Worm (Caenorhabditis elegans) whole organism, L3 larva: ENCODE data around the gene T18D3.9.

ENCODE experiments used
- R02D3.7 ChIP-seq: fragments of 150-350 bp; optimal IDR thresholded peaks from 2 replicates; lab custom pipeline; 2014; ENCODE audit warnings: missing biosample characterization, missing genetic modification characterization
- ZK546.5 ChIP-seq: sonication (generic microtip); optimal IDR thresholded peaks from 2 replicates; lab custom pipeline; 2017; ENCODE audit warnings: missing biosample characterization, missing genetic modification characterization
- aly-2 ChIP-seq: fragments of 150-350 bp; optimal IDR thresholded peaks from 2 replicates; lab custom pipeline; 2014; ENCODE audit warnings: missing biosample characterization, missing genetic modification characterization
- ama-1 ChIP-seq: fragments of 150-350 bp; optimal IDR thresholded peaks from 2 replicates; lab custom pipeline; 2018
- ceh-16 ChIP-seq: sonication (generic microtip); optimal IDR thresholded peaks from 2 replicates; lab custom pipeline; 2017; ENCODE audit warnings: missing biosample characterization, missing genetic modification characterization
- ceh-28 ChIP-seq: fragments of 150-350 bp; optimal IDR thresholded peaks from 2 replicates; lab custom pipeline; 2014; ENCODE audit warnings: missing biosample characterization, missing genetic modification reagents, missing genetic modification characterization
- ceh-82 ChIP-seq: fragments of 150-350 bp; optimal IDR thresholded peaks from 2 replicates; lab custom pipeline; 2014; ENCODE audit warnings: missing biosample characterization, missing genetic modification characterization
- ceh-9 ChIP-seq: sonication (generic microtip); optimal IDR thresholded peaks from 2 replicates; lab custom pipeline; 2018; ENCODE audit warnings: missing biosample characterization, missing genetic modification characterization
- daf-12 ChIP-seq: fragments of 150-350 bp; optimal IDR thresholded peaks from 2 replicates; lab custom pipeline; 2014; ENCODE audit warnings: missing biosample characterization, missing genetic modification reagents, missing genetic modification characterization
- egl-27 ChIP-seq: sonication (generic microtip); optimal IDR thresholded peaks from 4 replicates; lab custom pipeline; 2017; ENCODE audit warnings: missing biosample characterization, missing genetic modification reagents, missing genetic modification characterization
- egl-5 ChIP-seq: fragments of 150-350 bp; optimal IDR thresholded peaks from 2 replicates; lab custom pipeline; 2017; ENCODE audit warnings: missing biosample characterization, missing genetic modification reagents, missing genetic modification characterization, inconsistent platforms
- elt-1 ChIP-seq: fragments of 150-350 bp; optimal IDR thresholded peaks from 2 replicates; lab custom pipeline; 2014; ENCODE audit warnings: missing biosample characterization, missing genetic modification characterization
- elt-2 ChIP-seq: sonication (generic microtip); optimal IDR thresholded peaks from 2 replicates; lab custom pipeline; 2016; ENCODE audit warnings: missing genetic modification reagents, mild to moderate bottlenecking, missing genetic modification characterization, missing compliant biosample characterization
- elt-3 ChIP-seq, 3 experiments: fragments of 150-350 bp in 1 of 3; sonication (generic microtip) in 2 of 3; optimal IDR thresholded peaks; 2 replicates in 2 of 3; 4 replicates in 1 of 3; lab custom pipeline; 2014 to 2017; ENCODE audit warnings: missing biosample characterization in 3 of 3, missing genetic modification characterization in 3 of 3
- eor-1 ChIP-seq, 2 experiments: fragments of 150-350 bp; optimal IDR thresholded peaks; 2 replicates each; lab custom pipeline; 2014 to 2018; ENCODE audit warnings: missing biosample characterization in 2 of 2, missing genetic modification characterization in 2 of 2
- fkh-10 ChIP-seq: sonication (generic microtip); optimal IDR thresholded peaks from 2 replicates; lab custom pipeline; 2017; ENCODE audit warnings: missing biosample characterization, missing genetic modification reagents, missing genetic modification characterization
- fkh-2 ChIP-seq: fragments of 150-350 bp; optimal IDR thresholded peaks from 2 replicates; lab custom pipeline; 2014; ENCODE audit warnings: missing biosample characterization, missing genetic modification reagents, missing genetic modification characterization
- fos-1 ChIP-seq: fragments of 150-350 bp; optimal IDR thresholded peaks from 2 replicates; lab custom pipeline; 2014; ENCODE audit warnings: missing biosample characterization, missing genetic modification characterization
- hmg-11 ChIP-seq: sonication (generic microtip); optimal IDR thresholded peaks from 2 replicates; lab custom pipeline; 2016; ENCODE audit warnings: missing genetic modification characterization, missing compliant biosample characterization
- jun-1 ChIP-seq: fragments of 150-350 bp; optimal IDR thresholded peaks from 2 replicates; lab custom pipeline; 2014; ENCODE audit warnings: missing biosample characterization, missing genetic modification reagents, missing genetic modification characterization
- lin-15B ChIP-seq: fragments of 150-350 bp; optimal IDR thresholded peaks from 2 replicates; lab custom pipeline; 2014; ENCODE audit warnings: missing biosample characterization, missing genetic modification characterization
- lin-39 ChIP-seq: fragments of 150-350 bp; optimal IDR thresholded peaks from 2 replicates; lab custom pipeline; 2018; ENCODE audit warnings: missing biosample characterization, missing genetic modification reagents, missing genetic modification characterization
- lsy-12 ChIP-seq: sonication (generic microtip); optimal IDR thresholded peaks from 2 replicates; lab custom pipeline; 2016; ENCODE audit warnings: mild to moderate bottlenecking, missing genetic modification characterization, missing compliant biosample characterization
- mdl-1 ChIP-seq: fragments of 150-350 bp; optimal IDR thresholded peaks from 2 replicates; lab custom pipeline; 2014; ENCODE audit warnings: missing biosample characterization, missing genetic modification characterization
- mml-1 ChIP-seq: fragments of 150-350 bp; sonication (generic microtip); optimal IDR thresholded peaks from 3 replicates; lab custom pipeline; 2014; ENCODE audit warnings: missing biosample characterization, missing genetic modification characterization
- nfya-1 ChIP-seq: sonication (generic microtip); optimal IDR thresholded peaks from 2 replicates; lab custom pipeline; 2017; ENCODE audit warnings: missing genetic modification characterization, mild to moderate bottlenecking, missing compliant biosample characterization, antibody characterized with exemption, moderate library complexity; ENCODE audit not compliant: insufficient read depth
- nhr-11 ChIP-seq: fragments of 150-350 bp; optimal IDR thresholded peaks from 2 replicates; lab custom pipeline; 2014; ENCODE audit warnings: missing biosample characterization, missing genetic modification characterization
- nhr-12 ChIP-seq: fragments of 150-350 bp; optimal IDR thresholded peaks from 2 replicates; lab custom pipeline; 2014; ENCODE audit warnings: missing biosample characterization, missing genetic modification characterization
- nhr-23 ChIP-seq: fragments of 150-350 bp; optimal IDR thresholded peaks from 2 replicates; lab custom pipeline; 2014; ENCODE audit warnings: missing biosample characterization, missing genetic modification reagents, missing genetic modification characterization
- nhr-237 ChIP-seq: fragments of 150-350 bp; optimal IDR thresholded peaks from 2 replicates; lab custom pipeline; 2014; ENCODE audit warnings: missing biosample characterization, missing genetic modification characterization
- nhr-25 ChIP-seq: sonication (generic microtip); optimal IDR thresholded peaks from 2 replicates; lab custom pipeline; 2017; ENCODE audit warnings: missing biosample characterization, missing genetic modification characterization
- nhr-28 ChIP-seq: fragments of 150-350 bp; optimal IDR thresholded peaks from 2 replicates; lab custom pipeline; 2014; ENCODE audit warnings: missing biosample characterization, missing genetic modification characterization
- nhr-43 ChIP-seq: sonication (generic microtip); optimal IDR thresholded peaks from 2 replicates; lab custom pipeline; 2016; ENCODE audit warnings: mild to moderate bottlenecking, missing genetic modification characterization, missing compliant biosample characterization; ENCODE audit not compliant: poor library complexity, severe bottlenecking
- nhr-67 ChIP-seq: fragments of 150-350 bp; optimal IDR thresholded peaks from 2 replicates; lab custom pipeline; 2014; ENCODE audit warnings: missing biosample characterization, missing genetic modification characterization
- nhr-76 ChIP-seq: fragments of 150-350 bp; sonication (generic microtip); optimal IDR thresholded peaks from 5 replicates; lab custom pipeline; 2014; ENCODE audit warnings: missing biosample characterization, missing genetic modification characterization
- nhr-77 ChIP-seq: fragments of 150-350 bp; optimal IDR thresholded peaks from 2 replicates; lab custom pipeline; 2014; ENCODE audit warnings: missing biosample characterization, missing genetic modification characterization
- pha-4 ChIP-seq: fragments of 150-350 bp; optimal IDR thresholded peaks from 2 replicates; lab custom pipeline; 2014; ENCODE audit warnings: missing biosample characterization, missing genetic modification reagents, missing genetic modification characterization
- pqm-1 ChIP-seq: fragments of 150-350 bp; optimal IDR thresholded peaks from 2 replicates; lab custom pipeline; 2017; ENCODE audit warnings: missing biosample characterization, missing genetic modification characterization, inconsistent platforms
- sea-2 ChIP-seq: fragments of 150-350 bp; sonication (generic microtip); optimal IDR thresholded peaks from 4 replicates; lab custom pipeline; 2014; ENCODE audit warnings: missing biosample characterization, missing genetic modification reagents, missing genetic modification characterization
- skn-1 ChIP-seq: fragments of 150-350 bp; optimal IDR thresholded peaks from 2 replicates; lab custom pipeline; 2014; ENCODE audit warnings: missing biosample characterization, missing genetic modification characterization
- snpc-4 ChIP-seq: fragments of 150-350 bp; optimal IDR thresholded peaks from 2 replicates; lab custom pipeline; 2014; ENCODE audit warnings: missing biosample characterization, missing genetic modification characterization
- tbx-2 ChIP-seq: sonication (generic microtip); optimal IDR thresholded peaks from 2 replicates; lab custom pipeline; 2016; ENCODE audit warnings: mild to moderate bottlenecking, missing genetic modification characterization, missing compliant biosample characterization
- unc-39 ChIP-seq: sonication (generic microtip); optimal IDR thresholded peaks from 4 replicates; lab custom pipeline; 2017; ENCODE audit warnings: missing biosample characterization, missing genetic modification characterization
- unc-62 ChIP-seq: fragments of 150-350 bp; sonication (generic microtip); optimal IDR thresholded peaks from 4 replicates; lab custom pipeline; 2014; ENCODE audit warnings: missing biosample characterization, missing genetic modification reagents, missing genetic modification characterization
- zag-1 ChIP-seq: fragments of 150-350 bp; optimal IDR thresholded peaks from 2 replicates; lab custom pipeline; 2014; ENCODE audit warnings: missing biosample characterization, missing genetic modification characterization
- ztf-11 ChIP-seq: fragments of 150-350 bp; optimal IDR thresholded peaks from 2 replicates; lab custom pipeline; 2014; ENCODE audit warnings: missing biosample characterization, missing genetic modification characterization
- ztf-4 ChIP-seq: fragments of 150-350 bp; optimal IDR thresholded peaks from 2 replicates; lab custom pipeline; 2014; ENCODE audit warnings: missing biosample characterization, missing genetic modification characterization

T18D3.9 gene

ce11 chrX:12461557-12461956 lies 7.3 kb upstream of the T18D3.9 start, which contains the start of gene odr-7:
Gene odr-7 (minus strand): TSS chrX:12461657.
- no peak for TF ChIP-seq nhr-237 (tag; lab: Kevin White, UChicago)
- TF ChIP-seq egl-27 (tag; lab: Kevin White, UChicago): no peak
- no peak for TF ChIP-seq nhr-23 (tag; lab: Kevin White, UChicago)
- no peak for TF ChIP-seq nhr-25 (tag; lab: Kevin White, UChicago)
- no peak for TF ChIP-seq elt-3 (tag; optimal IDR thresholded peaks at IDR 0.05; lab: Kevin White, UChicago)
- no peak for TF ChIP-seq ama-1 (lab: Kevin White, UChicago)
- TF ChIP-seq eor-1 (tag; optimal IDR thresholded peaks at IDR 0.05; lab: Kevin White, UChicago): no peak
- no peak for TF ChIP-seq nhr-67 (tag; lab: Kevin White, UChicago)
- no peak for TF ChIP-seq egl-5 (tag; lab: Kevin White, UChicago)
- TF ChIP-seq ceh-28 (tag; lab: Kevin White, UChicago): no peak
- TF ChIP-seq fkh-2: no peak
- no peak for TF ChIP-seq unc-62 (GFP tag; lab: Kevin White, UChicago)
- no peak for TF ChIP-seq nfya-1 (tag; lab: Kevin White, UChicago)
- no peak for TF ChIP-seq ZK546.5 (tag; lab: Kevin White, UChicago)
- TF ChIP-seq ceh-82 (tag; lab: Kevin White, UChicago): no peak
- TF ChIP-seq lin-39 (tag; lab: Kevin White, UChicago): no peak
- no peak for TF ChIP-seq snpc-4
- TF ChIP-seq ceh-9 (tag; lab: Kevin White, UChicago): no peak
- no peak for TF ChIP-seq unc-39 (tag; lab: Kevin White, UChicago)

- TF ChIP-seq skn-1 (tag; lab: Kevin White, UChicago) (no peak), lin-39 (tag; lab: Kevin White, UChicago) (no peak), ztf-4 (tag; lab: Kevin White, UChicago) (no peak), unc-62 (GFP tag; lab: Kevin White, UChicago) (no peak), ceh-28 (tag; lab: Kevin White, UChicago) (no peak), nhr-12 (tag; lab: Kevin White, UChicago) (no peak), ceh-9 (tag; lab: Kevin White, UChicago) (no peak), ZK546.5 (tag; lab: Kevin White, UChicago) (no peak), tbx-2 (tag; lab: Kevin White, UChicago) (no peak), nhr-43 (peak; percentile 38), aly-2 (tag; lab: Kevin White, UChicago) (no peak), sea-2 (GFP tag; lab: Kevin White, UChicago) (no peak), fkh-10 (GFP tag; lab: Kevin White, UChicago) (no peak), eor-1 (tag; optimal IDR thresholded peaks at IDR 0.05; lab: Kevin White, UChicago) (no peak), nhr-67 (tag; lab: Kevin White, UChicago) (no peak), jun-1 (tag; lab: Kevin White, UChicago) (no peak), lin-15B (no peak), snpc-4 (no peak), unc-39 (tag; lab: Kevin White, UChicago) (no peak), ztf-11 (tag; lab: Kevin White, UChicago) (no peak), fkh-2 (no peak), lsy-12 (tag; lab: Kevin White, UChicago) (peak; percentile 49), nhr-237 (tag; lab: Kevin White, UChicago) (no peak), egl-27 (tag; lab: Kevin White, UChicago) (peak; percentile 2), mdl-1 (tag; lab: Kevin White, UChicago) (no peak), daf-12 (tag; lab: Kevin White, UChicago) (no peak), nhr-28 (peak; percentile 33), elt-2 (tag; lab: Kevin White, UChicago) (peak; percentile 52), nhr-76 (tag; lab: Kevin White, UChicago) (no peak), R02D3.7 (tag; lab: Kevin White, UChicago) (peak; percentile 36), ceh-82 (tag; lab: Kevin White, UChicago) (no peak), mml-1 (tag; lab: Kevin White, UChicago) (no peak), hmg-11 (tag; lab: Kevin White, UChicago) (no peak), elt-3 (tag; optimal IDR thresholded peaks at IDR 0.05; lab: Kevin White, UChicago) (peak in 1 of 3 experiments; percentile 61), pqm-1 (tag; lab: Kevin White, UChicago) (peak; percentile 66), elt-1 (no peak), nhr-77 (tag; lab: Kevin White, UChicago) (no peak), nfya-1 (tag; lab: Kevin White, UChicago) (peak; percentile 38), nhr-25 (tag; lab: Kevin White, UChicago) (peak; percentile 80), egl-5 (tag; lab: Kevin White, UChicago) (peak; percentile 23), ceh-16 (no peak), fos-1 (tag; lab: Kevin White, UChicago) (no peak), nhr-23 (tag; lab: Kevin White, UChicago) (peak; percentile 80), nhr-11 (tag; lab: Kevin White, UChicago) (no peak), zag-1 (tag; lab: Kevin White, UChicago) (no peak), ama-1 (lab: Kevin White, UChicago) (no peak), pha-4 (tag; lab: Kevin White, UChicago) (peak; percentile 77)
These were observed 3.8 kb upstream of the T18D3.9 start for ce11 chrX:12458021-12458420.
